Worm (Caenorhabditis elegans): ENCODE measurements around the gene C47E8.4.
A peak's percentile ranks its signal among the peaks of the same experiment; 100 is the strongest.

Gene C47E8.4

DNA sequence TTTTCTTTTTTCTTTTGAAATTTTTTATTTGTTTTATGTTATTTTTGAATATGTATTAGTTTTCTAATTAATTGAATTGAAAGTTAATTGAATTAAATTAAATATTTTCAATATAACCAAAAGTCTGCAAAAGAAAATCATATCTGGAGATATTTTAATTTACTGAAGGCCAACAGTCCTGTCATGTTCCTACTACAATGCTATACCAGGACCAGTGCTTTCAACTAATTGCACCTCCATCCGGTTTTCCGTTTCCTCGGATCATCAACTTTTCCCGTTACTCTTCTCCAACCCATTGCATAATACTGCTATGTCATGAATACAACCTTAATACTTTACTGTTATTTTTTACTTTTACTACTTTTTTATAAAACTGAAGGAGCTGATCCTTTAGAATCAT lies 27.0 kb upstream of the C47E8.4 start, which contains the start of gene R08A2.5:
Gene R08A2.5 (plus strand): TSS at position 301 of the 400 bp plus-strand sequence.
- TF ChIP-seq sem-2 (GFP tag; optimal IDR thresholded peaks at IDR 0.05) (no peak), ceh-39 (tag; optimal IDR thresholded peaks at IDR 0.05) (no peak), nhr-12 (tag; optimal IDR thresholded peaks at IDR 0.05) (no peak), ces-1 (GFP tag; optimal IDR thresholded peaks at IDR 0.05) (no peak), blmp-1 (tag; optimal IDR thresholded peaks at IDR 0.05) (no peak), nhr-28 (tag; optimal IDR thresholded peaks at IDR 0.05) (no peak), M03D4.4 (tag; optimal IDR thresholded peaks at IDR 0.05) (no peak), snpc-4 (tag; optimal IDR thresholded peaks at IDR 0.05) (no peak), flh-1 (GFP tag; optimal IDR thresholded peaks at IDR 0.05) (no peak), mep-1 (tag; optimal IDR thresholded peaks at IDR 0.05) (no peak), mls-2 (tag; optimal IDR thresholded peaks at IDR 0.05) (no peak), nhr-2 (tag; optimal IDR thresholded peaks at IDR 0.05) (no peak), ceh-43 (GFP tag; optimal IDR thresholded peaks at IDR 0.05) (no peak), mab-5 (tag; optimal IDR thresholded peaks at IDR 0.05) (no peak), unc-120 (tag; optimal IDR thresholded peaks at IDR 0.05; ENCODE audit: poor library complexity, severe bottlenecking) (no peak), elt-1 (tag; optimal IDR thresholded peaks at IDR 0.05; ENCODE audit: borderline replicate concordance, insufficient read depth) (no peak), unc-62 (GFP tag; optimal IDR thresholded peaks at IDR 0.05) (no peak), ceh-83 (GFP tag; optimal IDR thresholded peaks at IDR 0.05) (no peak), drap-1 (GFP tag; optimal IDR thresholded peaks at IDR 0.05) (no peak), zip-8 (tag; optimal IDR thresholded peaks at IDR 0.05) (no peak)

DNA sequence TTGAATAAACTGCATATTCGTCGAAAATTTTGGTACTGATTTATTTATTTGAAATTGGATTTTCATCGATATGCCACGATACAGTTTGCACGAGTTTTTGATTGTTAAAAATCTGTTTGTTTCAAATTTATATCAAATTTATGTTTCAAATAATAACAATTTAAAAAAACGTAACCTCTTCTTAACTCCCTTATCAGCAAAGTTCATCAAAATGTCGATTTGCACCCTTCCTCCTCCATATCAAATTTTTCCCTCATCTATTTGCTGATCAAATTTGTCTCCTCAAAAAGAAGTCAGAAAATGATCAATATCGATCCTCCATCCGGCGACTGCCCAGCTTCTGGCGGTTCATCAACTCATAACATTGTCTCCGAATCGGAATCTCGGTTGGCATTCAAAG lies 25.8 kb upstream of the C47E8.4 start, which contains the start of gene ssp-33:
Gene ssp-33 (plus strand): TSS at position 301 of the 400 bp plus-strand sequence.
- no peak for TF ChIP-seq elt-1 (tag; optimal IDR thresholded peaks at IDR 0.05; ENCODE audit: borderline replicate concordance, insufficient read depth)
- no peak for TF ChIP-seq nhr-76 (tag; optimal IDR thresholded peaks at IDR 0.05)
- no peak for TF ChIP-seq mls-2 (tag; optimal IDR thresholded peaks at IDR 0.05)
- TF ChIP-seq unc-120 (tag; optimal IDR thresholded peaks at IDR 0.05; ENCODE audit: poor library complexity, severe bottlenecking): no peak
- TF ChIP-seq ces-1 (GFP tag; optimal IDR thresholded peaks at IDR 0.05): no peak

DNA sequence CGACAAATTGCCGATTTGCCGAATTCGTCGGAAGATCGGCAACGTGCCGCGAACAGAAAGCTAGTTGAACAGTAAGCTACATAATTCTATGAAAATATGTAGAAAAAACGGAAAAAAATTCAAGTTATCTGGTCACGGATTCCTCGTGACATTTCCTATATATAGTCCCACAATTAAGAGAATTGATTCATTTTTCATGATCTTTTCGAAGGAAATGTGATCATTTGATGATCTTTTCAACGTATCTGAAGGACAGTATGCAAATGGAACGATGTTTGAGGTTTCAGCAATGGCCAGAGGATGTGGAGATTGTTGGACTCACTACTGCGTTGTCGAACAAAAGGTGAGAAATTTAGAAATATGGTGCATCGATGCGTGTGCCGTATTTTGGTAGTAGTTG lies 22.7 kb upstream of the C47E8.4 start, which contains the start of gene R08A2.9:
Gene R08A2.9 (plus strand): TSS at position 301 of the 400 bp plus-strand sequence.
- TF ChIP-seq unc-120 (tag; optimal IDR thresholded peaks at IDR 0.05; ENCODE audit: poor library complexity, severe bottlenecking): no peak
- no peak for TF ChIP-seq unc-62 (GFP tag; optimal IDR thresholded peaks at IDR 0.05)
- TF ChIP-seq snpc-4 (tag; optimal IDR thresholded peaks at IDR 0.05): no peak
- no peak for TF ChIP-seq sptf-1 (tag; optimal IDR thresholded peaks at IDR 0.05)
- TF ChIP-seq nhr-76 (tag; optimal IDR thresholded peaks at IDR 0.05): no peak
- no peak for TF ChIP-seq lsy-2 (tag; optimal IDR thresholded peaks at IDR 0.05)
- TF ChIP-seq lin-13 (tag; optimal IDR thresholded peaks at IDR 0.05): no peak
- TF ChIP-seq bed-3 (GFP tag; optimal IDR thresholded peaks at IDR 0.05): no peak
- no peak for TF ChIP-seq nhr-2 (tag; optimal IDR thresholded peaks at IDR 0.05)
- no peak for TF ChIP-seq mls-2 (tag; optimal IDR thresholded peaks at IDR 0.05)

DNA sequence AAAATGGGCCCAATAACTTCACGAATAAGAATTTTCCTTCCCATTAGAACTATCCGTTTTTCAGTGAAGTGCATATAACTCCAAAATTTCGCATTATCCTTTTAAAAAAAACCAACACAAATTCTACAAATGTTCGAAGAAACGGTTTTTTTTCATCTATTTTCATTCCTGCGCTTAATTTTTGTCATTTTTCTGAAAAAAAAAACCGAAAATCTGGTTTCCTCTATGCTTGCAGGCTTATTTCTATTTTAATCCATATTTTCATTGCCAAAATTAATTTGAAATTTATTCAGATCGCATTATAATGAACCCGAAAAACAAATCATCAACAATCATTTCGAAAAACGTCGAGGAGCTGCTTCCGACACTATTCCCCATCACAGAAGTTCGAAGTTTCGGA lies 13.4 kb upstream of the C47E8.4 start, which contains the start of gene set-5:
Gene set-5 (plus strand): TSS at position 301 of the 400 bp plus-strand sequence.
- TF ChIP-seq unc-62 (GFP tag; optimal IDR thresholded peaks at IDR 0.05) (no peak), sem-2 (GFP tag; optimal IDR thresholded peaks at IDR 0.05) (no peak), lsy-2 (tag; optimal IDR thresholded peaks at IDR 0.05) (no peak), elt-1 (tag; optimal IDR thresholded peaks at IDR 0.05; ENCODE audit: borderline replicate concordance, insufficient read depth) (no peak), nhr-28 (tag; optimal IDR thresholded peaks at IDR 0.05) (no peak), ceh-83 (GFP tag; optimal IDR thresholded peaks at IDR 0.05) (no peak), zip-8 (tag; optimal IDR thresholded peaks at IDR 0.05) (no peak), ceh-43 (GFP tag; optimal IDR thresholded peaks at IDR 0.05) (no peak)

DNA sequence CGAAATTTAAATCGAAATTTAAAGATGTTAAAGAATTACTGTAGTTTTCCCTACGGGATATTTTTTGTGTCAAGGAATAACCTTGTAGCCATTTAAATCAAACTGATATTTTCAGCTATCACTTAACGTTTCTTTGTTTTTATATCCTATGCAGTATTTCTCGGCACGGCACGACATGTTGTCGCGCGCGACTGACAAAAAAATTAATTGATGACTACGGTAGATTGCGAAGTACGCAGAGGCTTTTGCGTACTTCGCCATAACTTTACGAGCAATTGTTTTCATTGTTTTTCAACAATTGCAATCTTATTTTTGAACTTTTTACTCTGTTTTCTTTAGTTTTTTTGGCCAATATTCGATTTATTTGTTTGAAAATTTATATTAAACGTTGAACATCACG lies 12.7 kb upstream of the C47E8.4 start:
- TF ChIP-seq lsy-2 (tag; optimal IDR thresholded peaks at IDR 0.05) (peak; percentile 17), ceh-39 (tag; optimal IDR thresholded peaks at IDR 0.05) (no peak)

DNA sequence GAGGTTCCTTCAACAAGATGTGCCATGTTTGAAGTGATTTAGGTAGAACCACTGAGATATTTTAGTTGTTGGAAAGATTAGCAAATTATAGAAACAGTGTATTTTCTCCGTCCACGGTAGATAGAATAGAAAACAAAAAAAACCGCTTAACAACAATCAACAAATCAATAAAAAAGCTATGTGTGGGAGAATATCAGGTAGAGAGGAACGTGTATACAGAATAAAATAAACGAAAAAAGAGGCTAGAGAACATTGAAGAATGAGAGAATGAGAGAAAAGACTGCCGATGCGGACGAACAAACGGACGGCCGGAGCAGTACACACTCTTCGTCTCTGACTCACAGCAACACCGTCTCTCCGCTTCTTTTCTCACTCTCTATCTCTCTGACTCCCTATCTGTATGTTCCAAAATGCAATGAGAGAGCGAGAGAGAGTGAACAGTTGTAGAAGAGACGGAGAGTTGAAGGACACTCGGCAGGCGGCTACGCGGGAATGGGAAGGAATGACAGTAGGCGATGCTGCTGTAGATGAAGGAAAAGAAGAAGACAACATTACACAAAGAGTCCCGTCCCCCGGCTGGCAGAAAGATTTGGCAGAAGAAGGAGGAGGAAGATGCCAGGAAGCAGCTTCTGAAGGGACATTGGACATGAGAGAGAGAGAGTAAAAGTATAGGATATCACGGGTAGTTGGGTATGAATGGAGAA lies 11.5 kb upstream of the C47E8.4 start, which contains the start of gene unc-112:
Gene unc-112 (minus strand): TSS at position 51 of the 704 bp plus-strand sequence.
- TF ChIP-seq cnd-1 (tag; optimal IDR thresholded peaks at IDR 0.05) (peak; percentile 76), unc-62 (GFP tag; optimal IDR thresholded peaks at IDR 0.05) (peak; percentile 97), elt-3 (tag; optimal IDR thresholded peaks at IDR 0.05) (peak; percentile 14), nhr-12 (tag; optimal IDR thresholded peaks at IDR 0.05) (no peak), ceh-39 (tag; optimal IDR thresholded peaks at IDR 0.05) (peak; percentile 6), nhr-28 (tag; optimal IDR thresholded peaks at IDR 0.05) (no peak), M03D4.4 (tag; optimal IDR thresholded peaks at IDR 0.05) (peak; percentile 42), sptf-1 (tag; optimal IDR thresholded peaks at IDR 0.05) (peak; percentile 77), lsy-2 (tag; optimal IDR thresholded peaks at IDR 0.05) (peak; percentile 35), nhr-237 (tag; optimal IDR thresholded peaks at IDR 0.05) (peak; percentile 31), pha-4 (tag; optimal IDR thresholded peaks at IDR 0.05) (peak; percentile 80), hlh-1 (tag; optimal IDR thresholded peaks at IDR 0.05) (peak; percentile 98), ztf-11 (tag; optimal IDR thresholded peaks at IDR 0.05) (peak; percentile 78), snpc-4 (tag; optimal IDR thresholded peaks at IDR 0.05) (no peak), nhr-2 (tag; optimal IDR thresholded peaks at IDR 0.05) (peak; percentile 72), ces-1 (GFP tag; optimal IDR thresholded peaks at IDR 0.05) (peak; percentile 90), mep-1 (tag; optimal IDR thresholded peaks at IDR 0.05) (peak; percentile 66), ham-2 (GFP tag; optimal IDR thresholded peaks at IDR 0.05) (peak; percentile 86), nhr-76 (tag; optimal IDR thresholded peaks at IDR 0.05) (no peak), unc-120 (tag; optimal IDR thresholded peaks at IDR 0.05; ENCODE audit: poor library complexity, severe bottlenecking) (peak; percentile 99), mab-5 (tag; optimal IDR thresholded peaks at IDR 0.05) (no peak), drap-1 (GFP tag; optimal IDR thresholded peaks at IDR 0.05) (peak; percentile 91), mls-2 (tag; optimal IDR thresholded peaks at IDR 0.05) (peak; percentile 89), lin-13 (tag; optimal IDR thresholded peaks at IDR 0.05) (peak; percentile 15)

Measured in whole organism, mixed stage, embryonic.